Fruit fly (Drosophila melanogaster): ENCODE data around the gene IntS10.

Gene IntS10

dm6 chr3L:3816772-3817483 lies 10.4 kb downstream of the IntS10 start:
- TF ChIP-seq CG15336 (GFP tag; IDR thresholded peaks at IDR 0.05) (no peak; the same call in 1 of the 2 replicates), ss (GFP tag; optimal IDR thresholded peaks at IDR 0.05) (peak; percentile 89), topi (GFP tag; optimal IDR thresholded peaks at IDR 0.05) (peak; percentile 22), CG34406 (GFP tag; optimal IDR thresholded peaks at IDR 0.05) (no peak), Sox102F (GFP tag; optimal IDR thresholded peaks at IDR 0.05) (no peak), acj6 (GFP tag; optimal IDR thresholded peaks at IDR 0.05) (no peak), salr (GFP tag; optimal IDR thresholded peaks at IDR 0.05) (peak in 1 of 2 experiments; percentile 34), CG1621 (tag; optimal IDR thresholded peaks at IDR 0.05) (peak; percentile 38), CG3919 (GFP tag; optimal IDR thresholded peaks at IDR 0.05) (peak; percentile 40), dsx (GFP tag; optimal IDR thresholded peaks at IDR 0.05; ENCODE audit: poor library complexity, severe bottlenecking) (peak; percentile 34), spab (GFP tag; optimal IDR thresholded peaks at IDR 0.05) (peak; percentile 69), Sox15 (GFP tag; optimal IDR thresholded peaks at IDR 0.05) (no peak), net (GFP tag; optimal IDR thresholded peaks at IDR 0.05) (peak; percentile 52), CG32006 (GFP tag; optimal IDR thresholded peaks at IDR 0.05) (no peak), CG3032 (tag; optimal IDR thresholded peaks at IDR 0.05) (peak; percentile 8), vri (GFP tag; optimal IDR thresholded peaks at IDR 0.05) (peak; percentile 55), CG6808 (GFP tag; optimal IDR thresholded peaks at IDR 0.05) (peak; percentile 81), svp (GFP tag) (peak; percentile 98), CG11902 (GFP tag; optimal IDR thresholded peaks at IDR 0.05) (no peak), CG8119 (GFP tag; IDR thresholded peaks at IDR 0.05) (peak; percentile 42; the same call in 1 of the 3 replicates), Eip93F (GFP tag; optimal IDR thresholded peaks at IDR 0.05) (peak; percentile 37), Lpt (GFP tag; optimal IDR thresholded peaks at IDR 0.05) (no peak), Sox14 (GFP tag; optimal IDR thresholded peaks at IDR 0.05) (peak; percentile 13), Ets21C (GFP tag; optimal IDR thresholded peaks at IDR 0.05) (no peak), Hr39 (GFP tag; optimal IDR thresholded peaks at IDR 0.05) (no peak), pdm3 (GFP tag; optimal IDR thresholded peaks at IDR 0.05) (no peak), CG8319 (GFP tag; optimal IDR thresholded peaks at IDR 0.05) (peak; percentile 9), CG16779 (tag; optimal IDR thresholded peaks at IDR 0.05) (peak; percentile 74), CG31627 (GFP tag; optimal IDR thresholded peaks at IDR 0.05) (no peak), Ets96B (tag; optimal IDR thresholded peaks at IDR 0.05) (peak; percentile 41), eg (GFP tag; IDR thresholded peaks at IDR 0.05) (no peak), CG7368 (GFP tag; optimal IDR thresholded peaks at IDR 0.05) (no peak), CG6792 (GFP tag; optimal IDR thresholded peaks at IDR 0.05) (no peak), CG6276 (GFP tag; optimal IDR thresholded peaks at IDR 0.05) (peak; percentile 82), CG6854 (GFP tag; optimal IDR thresholded peaks at IDR 0.05) (peak; percentile 82), Hr4 (GFP tag; optimal IDR thresholded peaks at IDR 0.05) (peak; percentile 5), Hr38 (GFP tag; optimal IDR thresholded peaks at IDR 0.05) (no peak), CG10669 (GFP tag; optimal IDR thresholded peaks at IDR 0.05) (peak; percentile 50), Blimp-1 (GFP tag; optimal IDR thresholded peaks at IDR 0.05) (peak; percentile 16), fkh (GFP tag; optimal IDR thresholded peaks at IDR 0.05) (peak; percentile 59), CG9139 (GFP tag; optimal IDR thresholded peaks at IDR 0.05) (peak; percentile 85), esn (GFP tag; optimal IDR thresholded peaks at IDR 0.05) (peak; percentile 14), CG11762 (GFP tag; optimal IDR thresholded peaks at IDR 0.05; ENCODE audit: insufficient read depth) (peak; percentile 43), CG6163 (GFP tag; IDR thresholded peaks at IDR 0.05) (no peak; the same call in 2 of the 3 replicates), Eip78C (GFP tag) (peak; percentile 82)

Data from whole organism, prepupa.